Worm (Caenorhabditis elegans): ENCODE results near the gene ttr-25.

DNA sequence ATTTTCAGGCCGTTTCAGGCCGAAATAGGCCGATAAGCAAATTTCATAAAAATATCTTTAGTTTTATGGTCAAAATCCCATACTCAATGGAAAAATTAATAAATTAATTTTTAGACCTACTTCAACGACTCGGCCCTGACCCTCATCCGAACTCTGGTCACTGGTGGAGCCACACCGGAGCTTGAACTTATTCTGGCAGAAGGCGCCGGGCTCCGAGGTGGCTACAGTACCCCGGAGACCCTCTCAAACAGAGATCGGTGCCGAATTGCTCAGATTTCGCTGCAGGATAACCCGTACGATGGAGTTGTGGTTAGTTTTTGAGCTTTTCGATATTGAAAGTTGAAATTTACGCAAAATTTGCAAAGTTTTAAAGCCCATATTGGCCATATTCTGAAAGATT lies 49.7 kb upstream of the ttr-25 start:
- no peak for TF ChIP-seq nhr-76 (tag; optimal IDR thresholded peaks at IDR 0.05)
- TF ChIP-seq nhr-43 (tag; optimal IDR thresholded peaks at IDR 0.05; ENCODE audit: poor library complexity, severe bottlenecking), result no peak
- no peak for TF ChIP-seq pha-4 (tag; optimal IDR thresholded peaks at IDR 0.05)
- TF ChIP-seq ztf-11 (tag; optimal IDR thresholded peaks at IDR 0.05), result no peak
- no peak for TF ChIP-seq pqm-1 (tag; optimal IDR thresholded peaks at IDR 0.05)
- TF ChIP-seq fkh-2 (tag; optimal IDR thresholded peaks at IDR 0.05), result no peak
- no peak for TF ChIP-seq aly-2 (tag; optimal IDR thresholded peaks at IDR 0.05)
- TF ChIP-seq ama-1 (optimal IDR thresholded peaks at IDR 0.05), result no peak
- TF ChIP-seq ceh-9 (tag; optimal IDR thresholded peaks at IDR 0.05), result no peak
- no peak for TF ChIP-seq mdl-1 (tag; optimal IDR thresholded peaks at IDR 0.05)
- TF ChIP-seq fkh-10 (GFP tag; optimal IDR thresholded peaks at IDR 0.05), result no peak
- no peak for TF ChIP-seq unc-62 (GFP tag; optimal IDR thresholded peaks at IDR 0.05)

Data from whole organism, L3 larva.